Worm (Caenorhabditis elegans): ENCODE measurements around the gene R08A2.7.
A peak's percentile ranks its signal among the peaks of the same experiment; 100 is the strongest.

Gene R08A2.7

ce11 chrV:14723020-14723419, at the start of gene R08A2.7:
Gene R08A2.7, plus strand, starts transcription at chrV:14723320.
- TF ChIP-seq pha-4 (tag; optimal IDR thresholded peaks at IDR 0.05): no peak
- no peak for TF ChIP-seq hlh-15 (tag; optimal IDR thresholded peaks at IDR 0.05)

ce11 chrV:14678298-14678697, 44.8 kb upstream of the R08A2.7 start:
- TF ChIP-seq ref-2 (tag; optimal IDR thresholded peaks at IDR 0.05) (no peak), unc-55 (GFP tag; optimal IDR thresholded peaks at IDR 0.05) (no peak), pha-4 (tag; optimal IDR thresholded peaks at IDR 0.05) (no peak), unc-42 (tag; optimal IDR thresholded peaks at IDR 0.05) (no peak), nfya-1 (tag; optimal IDR thresholded peaks at IDR 0.05) (peak; percentile 81), ztf-16 (tag; optimal IDR thresholded peaks at IDR 0.05) (no peak), rnt-1 (tag; optimal IDR thresholded peaks at IDR 0.05) (no peak), syd-9 (tag; optimal IDR thresholded peaks at IDR 0.05) (no peak)

- TF ChIP-seq hlh-8 (tag; optimal IDR thresholded peaks at IDR 0.05) (no peak), che-1 (tag; optimal IDR thresholded peaks at IDR 0.05) (no peak), lin-11 (tag; optimal IDR thresholded peaks at IDR 0.05) (no peak), hlh-13 (GFP tag; optimal IDR thresholded peaks at IDR 0.05) (no peak), hlh-30 (tag; optimal IDR thresholded peaks at IDR 0.05; ENCODE audit: insufficient read depth) (no peak), pag-3 (tag; optimal IDR thresholded peaks at IDR 0.05; ENCODE audit: borderline replicate concordance) (no peak), sdc-2 (tag; optimal IDR thresholded peaks at IDR 0.05) (no peak), rnt-1 (tag; optimal IDR thresholded peaks at IDR 0.05) (no peak), tbx-2 (tag; optimal IDR thresholded peaks at IDR 0.05) (no peak), fkh-10 (GFP tag; optimal IDR thresholded peaks at IDR 0.05) (no peak), unc-55 (GFP tag; optimal IDR thresholded peaks at IDR 0.05) (no peak), pha-4 (tag; optimal IDR thresholded peaks at IDR 0.05) (no peak)
Measured at ce11 chrV:14680014-14680413, 43.1 kb upstream of the R08A2.7 start, which contains the start of gene C47E8.3. Gene C47E8.3, plus strand, starts transcription at chrV:14680314.

ce11 chrV:14682870-14683269, 40.2 kb upstream of the R08A2.7 start:
- TF ChIP-seq lim-6 (tag; optimal IDR thresholded peaks at IDR 0.05) (no peak), hlh-8 (tag; optimal IDR thresholded peaks at IDR 0.05) (no peak), ahr-1 (tag; optimal IDR thresholded peaks at IDR 0.05) (no peak), tbx-7 (tag; optimal IDR thresholded peaks at IDR 0.05) (no peak), fax-1 (tag; optimal IDR thresholded peaks at IDR 0.05) (no peak), ceh-9 (tag; optimal IDR thresholded peaks at IDR 0.05) (no peak)

- TF ChIP-seq ceh-2 (tag; optimal IDR thresholded peaks at IDR 0.05) (no peak), tbx-7 (tag; optimal IDR thresholded peaks at IDR 0.05) (no peak), K09A11.1 (tag; optimal IDR thresholded peaks at IDR 0.05; ENCODE audit: insufficient read depth) (no peak), eyg-1 (tag; optimal IDR thresholded peaks at IDR 0.05) (no peak), unc-86 (tag; optimal IDR thresholded peaks at IDR 0.05) (no peak), ceh-48 (tag; optimal IDR thresholded peaks at IDR 0.05) (no peak), Y22D7AL.16 (tag; optimal IDR thresholded peaks at IDR 0.05) (no peak), ttx-3 (tag; optimal IDR thresholded peaks at IDR 0.05) (no peak), odd-2 (tag; optimal IDR thresholded peaks at IDR 0.05) (no peak), dmd-4 (tag; optimal IDR thresholded peaks at IDR 0.05; ENCODE audit: borderline replicate concordance) (no peak), fkh-6 (tag; optimal IDR thresholded peaks at IDR 0.05) (no peak), hlh-13 (GFP tag; optimal IDR thresholded peaks at IDR 0.05) (no peak), pax-1 (tag; optimal IDR thresholded peaks at IDR 0.05) (no peak)
Measured at ce11 chrV:14683291-14683690, 39.8 kb upstream of the R08A2.7 start.

- TF ChIP-seq zip-5 (tag; optimal IDR thresholded peaks at IDR 0.05) (no peak), eyg-1 (tag; optimal IDR thresholded peaks at IDR 0.05) (no peak), ref-2 (tag; optimal IDR thresholded peaks at IDR 0.05) (no peak), lim-6 (tag; optimal IDR thresholded peaks at IDR 0.05) (no peak), elt-4 (tag; optimal IDR thresholded peaks at IDR 0.05) (no peak), hlh-30 (tag; optimal IDR thresholded peaks at IDR 0.05; ENCODE audit: insufficient read depth) (no peak), pha-2 (tag; optimal IDR thresholded peaks at IDR 0.05) (no peak), pat-9 (tag; optimal IDR thresholded peaks at IDR 0.05) (no peak), ceh-22 (tag; optimal IDR thresholded peaks at IDR 0.05) (no peak), ceh-6 (GFP tag; optimal IDR thresholded peaks at IDR 0.05) (no peak), ets-4 (tag; optimal IDR thresholded peaks at IDR 0.05) (no peak), npax-4 (tag; optimal IDR thresholded peaks at IDR 0.05) (no peak), C38D4.7 (GFP tag; optimal IDR thresholded peaks at IDR 0.05) (no peak), unc-86 (tag; optimal IDR thresholded peaks at IDR 0.05) (no peak)
Measured at ce11 chrV:14683926-14684325, 39.2 kb upstream of the R08A2.7 start.
